Fruit fly (Drosophila melanogaster) whole organism, prepupa: ENCODE measurements around the gene CG14435.

Source experiments
- CG10631 ChIP-seq: fragments of 200-800 bp; sonication (Bioruptor generic); optimal IDR thresholded peaks from 2 replicates; lab custom pipeline; 2016; ENCODE audit warnings: missing biosample characterization, missing genetic modification characterization
- CG11762 ChIP-seq: fragments of 200-800 bp; sonication (Bioruptor generic); optimal IDR thresholded peaks from 3 replicates; lab custom pipeline; 2016; ENCODE audit warnings: missing biosample characterization, missing genetic modification characterization; ENCODE audit not compliant: insufficient read depth
- CG1621 ChIP-seq: fragments of 200-800 bp; sonication (Bioruptor generic); optimal IDR thresholded peaks from 3 replicates; lab custom pipeline; 2018; ENCODE audit warnings: missing biosample characterization, mild to moderate bottlenecking, missing genetic modification characterization
- CG16779 ChIP-seq: fragments of 200-800 bp; sonication (Bioruptor generic); optimal IDR thresholded peaks from 3 replicates; lab custom pipeline; 2017; ENCODE audit warnings: missing biosample characterization, mild to moderate bottlenecking, missing genetic modification characterization
- CG3032 ChIP-seq: fragments of 200-800 bp; optimal IDR thresholded peaks from 2 replicates; lab custom pipeline; 2019; ENCODE audit warnings: missing biosample characterization, mild to moderate bottlenecking, missing genetic modification characterization, moderate library complexity
- CG31627 ChIP-seq: fragments of 200-800 bp; sonication (Bioruptor generic); optimal IDR thresholded peaks from 3 replicates; lab custom pipeline; 2016; ENCODE audit warnings: missing biosample characterization, missing genetic modification characterization
- CG32006 ChIP-seq: fragments of 200-800 bp; sonication (Bioruptor generic); optimal IDR thresholded peaks from 3 replicates; lab custom pipeline; 2017; ENCODE audit warnings: missing biosample characterization, mild to moderate bottlenecking, missing genetic modification characterization
- CG34406 ChIP-seq: fragments of 200-800 bp; sonication (Bioruptor generic); optimal IDR thresholded peaks from 3 replicates; lab custom pipeline; 2016; ENCODE audit warnings: missing biosample characterization, missing genetic modification characterization
- CG4318 ChIP-seq: fragments of 200-800 bp; sonication (Bioruptor generic); optimal IDR thresholded peaks from 3 replicates; lab custom pipeline; 2017; ENCODE audit warnings: missing biosample characterization, mild to moderate bottlenecking, missing genetic modification characterization
- CG6276 ChIP-seq: fragments of 200-800 bp; sonication (Bioruptor generic); optimal IDR thresholded peaks from 2 replicates; lab custom pipeline; 2017; ENCODE audit warnings: missing biosample characterization, mild to moderate bottlenecking, missing genetic modification characterization
- CG6792 ChIP-seq: fragments of 200-800 bp; sonication (Bioruptor generic); optimal IDR thresholded peaks from 3 replicates; lab custom pipeline; 2016; ENCODE audit warnings: missing biosample characterization, missing genetic modification characterization
- CG6808 ChIP-seq: fragments of 200-800 bp; sonication (Bioruptor generic); optimal IDR thresholded peaks from 3 replicates; lab custom pipeline; 2017; ENCODE audit warnings: missing biosample characterization, missing genetic modification characterization, mild to moderate bottlenecking, moderate library complexity, missing genetic modification reagents
- CG6854 ChIP-seq: fragments of 200-800 bp; sonication (Bioruptor generic); optimal IDR thresholded peaks from 2 replicates; lab custom pipeline; 2017; ENCODE audit warnings: missing biosample characterization, mild to moderate bottlenecking, missing genetic modification characterization
- CG7368 ChIP-seq: fragments of 200-800 bp; sonication (Bioruptor generic); optimal IDR thresholded peaks from 3 replicates; lab custom pipeline; 2016; ENCODE audit warnings: missing biosample characterization, missing genetic modification characterization
- CG8319 ChIP-seq: fragments of 200-800 bp; sonication (Bioruptor generic); optimal IDR thresholded peaks from 3 replicates; lab custom pipeline; 2016; ENCODE audit warnings: missing biosample characterization, missing genetic modification characterization
- CG8632 ChIP-seq: fragments of 200-800 bp; sonication (Bioruptor generic); optimal IDR thresholded peaks from 3 replicates; lab custom pipeline; 2016; ENCODE audit warnings: missing biosample characterization, missing genetic modification characterization
- CG9139 ChIP-seq: fragments of 200-800 bp; sonication (Bioruptor generic); optimal IDR thresholded peaks from 3 replicates; lab custom pipeline; 2017; ENCODE audit warnings: missing biosample characterization, mild to moderate bottlenecking, missing genetic modification characterization
- Eip75B ChIP-seq: fragments of 200-800 bp; sonication (Bioruptor generic); optimal IDR thresholded peaks from 3 replicates; lab custom pipeline; 2016; ENCODE audit warnings: missing biosample characterization, missing genetic modification characterization
- Eip78C ChIP-seq: fragments of 200-800 bp; sonication (Bioruptor generic); peaks from one replicate; lab custom pipeline; 2016; ENCODE audit warnings: missing biosample characterization, missing genetic modification characterization
- Eip93F ChIP-seq: fragments of 200-800 bp; sonication (Bioruptor generic); optimal IDR thresholded peaks from 2 replicates; lab custom pipeline; 2016; ENCODE audit warnings: missing biosample characterization, mild to moderate bottlenecking, missing genetic modification characterization
- Ets21C ChIP-seq: fragments of 200-800 bp; sonication (Bioruptor generic); optimal IDR thresholded peaks from 3 replicates; lab custom pipeline; 2016; ENCODE audit warnings: missing biosample characterization, missing genetic modification characterization
- Ets96B ChIP-seq: fragments of 200-800 bp; optimal IDR thresholded peaks from 2 replicates; lab custom pipeline; 2019; ENCODE audit warnings: missing biosample characterization, mild to moderate bottlenecking, missing genetic modification characterization, moderate library complexity
- Gug ChIP-seq: fragments of 200-800 bp; sonication (Bioruptor generic); IDR thresholded peaks from 2 replicates; pipeline ENCODE4 v1.3.6; 2022; ENCODE audit warnings: missing biosample characterization, missing genetic modification characterization
- Hr39 ChIP-seq: fragments of 200-800 bp; sonication (Bioruptor generic); optimal IDR thresholded peaks from 2 replicates; lab custom pipeline; 2016; ENCODE audit warnings: missing biosample characterization, missing genetic modification characterization
- Hr4 ChIP-seq: fragments of 200-800 bp; sonication (Bioruptor generic); optimal IDR thresholded peaks from 3 replicates; lab custom pipeline; 2016; ENCODE audit warnings: missing biosample characterization, missing genetic modification characterization
- Lpt ChIP-seq: fragments of 200-800 bp; sonication (Bioruptor generic); optimal IDR thresholded peaks from 3 replicates; lab custom pipeline; 2016; ENCODE audit warnings: missing biosample characterization, missing genetic modification characterization
- Met ChIP-seq: fragments of 200-800 bp; sonication (Bioruptor generic); optimal IDR thresholded peaks from 3 replicates; lab custom pipeline; 2016; ENCODE audit warnings: missing biosample characterization, missing genetic modification characterization
- OdsH ChIP-seq: fragments of 200-800 bp; sonication (Bioruptor generic); optimal IDR thresholded peaks from 3 replicates; lab custom pipeline; 2016; ENCODE audit warnings: missing biosample characterization, missing genetic modification characterization
- Smox ChIP-seq: fragments of 200-800 bp; sonication (Bioruptor generic); optimal IDR thresholded peaks from 3 replicates; lab custom pipeline; 2016; ENCODE audit warnings: missing biosample characterization, missing genetic modification characterization
- Sox102F ChIP-seq: fragments of 200-800 bp; sonication (Bioruptor generic); optimal IDR thresholded peaks from 2 replicates; lab custom pipeline; 2016; ENCODE audit warnings: missing biosample characterization, mild to moderate bottlenecking, missing genetic modification characterization
- Sox15 ChIP-seq: fragments of 200-800 bp; sonication (Bioruptor generic); optimal IDR thresholded peaks from 3 replicates; lab custom pipeline; 2016; ENCODE audit warnings: missing biosample characterization, missing genetic modification characterization
- cyc ChIP-seq: fragments of 200-800 bp; sonication (Bioruptor generic); optimal IDR thresholded peaks from 3 replicates; lab custom pipeline; 2016; ENCODE audit warnings: missing biosample characterization, missing genetic modification characterization
- dac ChIP-seq: fragments of 200-800 bp; sonication (Bioruptor generic); optimal IDR thresholded peaks from 2 replicates; lab custom pipeline; 2017; ENCODE audit warnings: missing biosample characterization, mild to moderate bottlenecking, missing genetic modification characterization
- esn ChIP-seq: fragments of 200-800 bp; sonication (Bioruptor generic); optimal IDR thresholded peaks from 2 replicates; lab custom pipeline; 2016; ENCODE audit warnings: missing biosample characterization, mild to moderate bottlenecking, missing genetic modification characterization, moderate library complexity
- fd59A ChIP-seq: fragments of 200-800 bp; sonication (Bioruptor generic); optimal IDR thresholded peaks from 2 replicates; lab custom pipeline; 2017; ENCODE audit warnings: missing biosample characterization, mild to moderate bottlenecking, missing genetic modification characterization, missing genetic modification reagents
- fd85E ChIP-seq: fragments of 200-800 bp; sonication (Bioruptor generic); optimal IDR thresholded peaks from 3 replicates; lab custom pipeline; 2016; ENCODE audit warnings: missing biosample characterization, missing genetic modification characterization
- fkh ChIP-seq: fragments of 200-800 bp; sonication (Bioruptor generic); optimal IDR thresholded peaks from 3 replicates; lab custom pipeline; 2017; ENCODE audit warnings: missing biosample characterization, mild to moderate bottlenecking, missing genetic modification characterization, moderate library complexity
- lz ChIP-seq: fragments of 200-800 bp; sonication (Bioruptor generic); optimal IDR thresholded peaks from 3 replicates; lab custom pipeline; 2016; ENCODE audit warnings: missing biosample characterization, missing genetic modification characterization
- net ChIP-seq: fragments of 200-800 bp; sonication (Bioruptor generic); optimal IDR thresholded peaks from 3 replicates; lab custom pipeline; 2016; ENCODE audit warnings: missing biosample characterization, missing genetic modification characterization
- pdm3 ChIP-seq: fragments of 200-800 bp; sonication (Bioruptor generic); optimal IDR thresholded peaks from 3 replicates; lab custom pipeline; 2016; ENCODE audit warnings: missing biosample characterization, missing genetic modification characterization
- salr ChIP-seq, 2 experiments: fragments of 200-800 bp; sonication (Bioruptor generic); optimal IDR thresholded peaks; 3 replicates each; lab custom pipeline; 2016 to 2018; ENCODE audit warnings: missing biosample characterization in 2 of 2, missing genetic modification characterization in 2 of 2, mild to moderate bottlenecking in 1 of 2
- ss ChIP-seq, 2 experiments: fragments of 200-800 bp; sonication (Bioruptor generic); optimal IDR thresholded peaks; 2 replicates in 1 of 2; 3 replicates in 1 of 2; lab custom pipeline; 2017 to 2018; ENCODE audit warnings: mild to moderate bottlenecking in 2 of 2, missing biosample characterization in 2 of 2, missing genetic modification characterization in 2 of 2, moderate library complexity in 1 of 2
- topi ChIP-seq: fragments of 200-800 bp; sonication (Bioruptor generic); optimal IDR thresholded peaks from 3 replicates; lab custom pipeline; 2016; ENCODE audit warnings: missing biosample characterization, missing genetic modification characterization
- vri ChIP-seq: fragments of 200-800 bp; sonication (Bioruptor generic); optimal IDR thresholded peaks from 3 replicates; lab custom pipeline; 2016; ENCODE audit warnings: missing biosample characterization, mild to moderate bottlenecking, missing genetic modification characterization

Gene CG14435

dm6 chrX:6813678-6814077, 30.0 kb downstream of the CG14435 start, which contains the start of gene iav:
Gene iav (plus strand): TSS chrX:6813978.
- no peak for TF ChIP-seq Hr4 (GFP tag; lab: Kevin White, UChicago)
- TF ChIP-seq CG6808: no peak
- TF ChIP-seq, all 60 proteins: peak for 0

- TF ChIP-seq CG32006 (GFP tag; lab: Kevin White, UChicago): no peak
- TF ChIP-seq lz (GFP tag; lab: Kevin White, UChicago): no peak
- TF ChIP-seq vri (GFP tag; lab: Kevin White, UChicago): peak; percentile 74
- TF ChIP-seq fd85E: no peak
- no peak for TF ChIP-seq CG3032 (tag; lab: Kevin White, UChicago)
- no peak for TF ChIP-seq cyc (GFP tag; lab: Kevin White, UChicago)
- TF ChIP-seq CG4318 (GFP tag; lab: Kevin White, UChicago): no peak
- TF ChIP-seq net: no peak
- peak; percentile 17 for TF ChIP-seq Eip93F (GFP tag; lab: Kevin White, UChicago)
- TF ChIP-seq OdsH (GFP tag; lab: Kevin White, UChicago): no peak
- no peak for TF ChIP-seq salr (GFP tag; optimal IDR thresholded peaks at IDR 0.05; lab: Kevin White, UChicago)
- no peak for TF ChIP-seq Gug (GFP tag; lab: Robert Waterston, UW)
- TF ChIP-seq Lpt (GFP tag; lab: Kevin White, UChicago): no peak
- no peak for TF ChIP-seq Eip75B (GFP tag; lab: Kevin White, UChicago)
- no peak for TF ChIP-seq Ets96B
These were observed 38.3 kb downstream of the CG14435 start for dm6 chrX:6805404-6805803.

- peak; percentile 93 for TF ChIP-seq topi (GFP tag; lab: Kevin White, UChicago)
- peak; percentile 94 for TF ChIP-seq net
- peak; percentile 73 to 83 for TF ChIP-seq salr (GFP tag; optimal IDR thresholded peaks at IDR 0.05; lab: Kevin White, UChicago)
- peak; percentile 61 for TF ChIP-seq CG6808
- peak; percentile 98 for TF ChIP-seq Eip78C (GFP tag; lab: Kevin White, UChicago)
- peak; percentile 90 for TF ChIP-seq Lpt (GFP tag; lab: Kevin White, UChicago)
- TF ChIP-seq fkh (GFP tag; lab: Kevin White, UChicago): no peak
- TF ChIP-seq Ets21C: peak; percentile 93
- peak; percentile 87 for TF ChIP-seq Sox15
- peak; percentile 83 for TF ChIP-seq CG8319
- TF ChIP-seq CG6854: peak; percentile 17
- peak; percentile 94 for TF ChIP-seq Smox (GFP tag; lab: Kevin White, UChicago)
- TF ChIP-seq CG6792 (GFP tag; lab: Kevin White, UChicago): peak; percentile 92
- TF ChIP-seq OdsH (GFP tag; lab: Kevin White, UChicago): peak; percentile 95
- peak; percentile 65 for TF ChIP-seq CG3032 (tag; lab: Kevin White, UChicago)
- peak; percentile 85 for TF ChIP-seq Eip93F (GFP tag; lab: Kevin White, UChicago)
- TF ChIP-seq lz (GFP tag; lab: Kevin White, UChicago): peak; percentile 94
- TF ChIP-seq CG11762: peak; percentile 71
- peak; percentile 96 for TF ChIP-seq CG31627 (GFP tag; lab: Kevin White, UChicago)
- peak; percentile 80 for TF ChIP-seq CG16779
- peak; percentile 95 for TF ChIP-seq esn
- peak; percentile 95 for TF ChIP-seq Sox102F (GFP tag; lab: Kevin White, UChicago)
- TF ChIP-seq CG10631 (GFP tag; lab: Kevin White, UChicago): peak; percentile 91
- peak; percentile 96 for TF ChIP-seq Hr39 (GFP tag; lab: Kevin White, UChicago)
- peak; percentile 95 for TF ChIP-seq CG32006 (GFP tag; lab: Kevin White, UChicago)
- TF ChIP-seq cyc (GFP tag; lab: Kevin White, UChicago): peak; percentile 94
- peak; percentile 72 for TF ChIP-seq fd59A (GFP tag; lab: Kevin White, UChicago)
- peak; percentile 87 for TF ChIP-seq dac
- no peak for TF ChIP-seq CG9139
- peak; percentile 91 for TF ChIP-seq Gug (GFP tag; lab: Robert Waterston, UW)
- peak; percentile 88 for TF ChIP-seq CG34406 (GFP tag; lab: Kevin White, UChicago)
- peak; percentile 78 for TF ChIP-seq Ets96B
- TF ChIP-seq CG1621: peak; percentile 75
- TF ChIP-seq ss (GFP tag; optimal IDR thresholded peaks at IDR 0.05; lab: Kevin White, UChicago): peak; percentile 67 to 75
- TF ChIP-seq CG7368 (GFP tag; lab: Kevin White, UChicago): peak; percentile 78
- peak; percentile 92 for TF ChIP-seq CG6276 (GFP tag; lab: Kevin White, UChicago)
- peak; percentile 95 for TF ChIP-seq Met (GFP tag; lab: Kevin White, UChicago)
- TF ChIP-seq CG8632 (GFP tag; lab: Kevin White, UChicago): peak; percentile 92
- TF ChIP-seq pdm3 (GFP tag; lab: Kevin White, UChicago): peak; percentile 96
These were observed 39.0 kb downstream of the CG14435 start for dm6 chrX:6804485-6805295.
